Fruit fly (Drosophila melanogaster) whole organism, embryonic: ENCODE data around the gene Or88a.

Source experiments
- Bdp1 ChIP-seq: fragments of 200-800 bp; sonication (Bioruptor generic); optimal IDR thresholded peaks from 3 replicates; lab custom pipeline; 2016; ENCODE audit warnings: missing biosample characterization, missing genetic modification characterization
- CG10959 ChIP-seq: fragments of 200-800 bp; sonication (Bioruptor generic); IDR thresholded peaks from 2 replicates; pipeline ENCODE4 v1.3.6; 2022; ENCODE audit warnings: missing biosample characterization, missing genetic modification characterization
- CG12155 ChIP-seq: fragments of 200-800 bp; sonication (Bioruptor generic); optimal IDR thresholded peaks from 3 replicates; lab custom pipeline; 2016; ENCODE audit warnings: missing biosample characterization, missing genetic modification characterization
- CG1602 ChIP-seq: fragments of 200-800 bp; sonication (Bioruptor generic); optimal IDR thresholded peaks from 3 replicates; lab custom pipeline; 2016; ENCODE audit warnings: missing biosample characterization, missing genetic modification characterization
- CG17612 ChIP-seq: fragments of 200-800 bp; sonication (Bioruptor generic); IDR thresholded peaks from 2 replicates; pipeline ENCODE4 v1.3.6; 2022; ENCODE audit warnings: missing biosample characterization, missing genetic modification characterization
- CG17829 ChIP-seq: fragments of 200-800 bp; optimal IDR thresholded peaks from 2 replicates; lab custom pipeline; 2019; ENCODE audit warnings: missing biosample characterization, mild to moderate bottlenecking, missing genetic modification characterization, moderate library complexity
- CG18262 ChIP-seq: fragments of 200-800 bp; optimal IDR thresholded peaks from 3 replicates; lab custom pipeline; 2019; ENCODE audit warnings: missing biosample characterization, mild to moderate bottlenecking, missing genetic modification characterization, moderate library complexity
- CG2116 ChIP-seq: fragments of 200-800 bp; sonication (Bioruptor generic); optimal IDR thresholded peaks from 3 replicates; lab custom pipeline; 2018; ENCODE audit warnings: missing biosample characterization, mild to moderate bottlenecking, missing genetic modification characterization
- CG30020 ChIP-seq: fragments of 200-800 bp; optimal IDR thresholded peaks from 2 replicates; lab custom pipeline; 2019; ENCODE audit warnings: missing biosample characterization, mild to moderate bottlenecking, missing genetic modification characterization, moderate library complexity
- CG31365 ChIP-seq: fragments of 200-800 bp; sonication (Bioruptor generic); optimal IDR thresholded peaks from 2 replicates; lab custom pipeline; 2018; ENCODE audit warnings: missing biosample characterization, mild to moderate bottlenecking, missing genetic modification characterization
- CG3726 ChIP-seq: fragments of 200-800 bp; sonication (Bioruptor generic); IDR thresholded peaks from 3 replicates; pipeline ENCODE4, ENCODE4 v1.3.6; 2022; ENCODE audit warnings: missing biosample characterization, missing genetic modification characterization
- CG4404 ChIP-seq: fragments of 200-800 bp; sonication (Bioruptor generic); IDR thresholded peaks from 2 replicates; pipeline ENCODE4 v1.3.6; 2022; ENCODE audit warnings: missing biosample characterization, missing genetic modification characterization
- CG6254 ChIP-seq: fragments of 200-800 bp; sonication (Bioruptor generic); optimal IDR thresholded peaks from 3 replicates; lab custom pipeline; 2017; ENCODE audit warnings: mild to moderate bottlenecking, missing biosample characterization, missing genetic modification reagents, missing genetic modification characterization
- CG8924 ChIP-seq: fragments of 200-800 bp; optimal IDR thresholded peaks from 3 replicates; lab custom pipeline; 2019; ENCODE audit warnings: missing biosample characterization, mild to moderate bottlenecking, missing genetic modification characterization, moderate library complexity
- CkIIα-i1 ChIP-seq: fragments of 200-800 bp; sonication (Bioruptor generic); IDR thresholded peaks from 2 replicates; pipeline ENCODE4 v1.3.6; 2022; ENCODE audit warnings: missing biosample characterization, missing genetic modification characterization
- D19A ChIP-seq: fragments of 200-800 bp; optimal IDR thresholded peaks from 3 replicates; lab custom pipeline; 2019; ENCODE audit warnings: missing biosample characterization, mild to moderate bottlenecking, missing genetic modification characterization, moderate library complexity
- Drgx ChIP-seq: fragments of 200-800 bp; sonication (Bioruptor generic); IDR thresholded peaks from 2 replicates; pipeline ENCODE4 v1.3.6; 2022; ENCODE audit warnings: missing biosample characterization, missing genetic modification characterization
- E2f1 ChIP-seq: fragments of 200-800 bp; sonication (Bioruptor generic); IDR thresholded peaks from 2 replicates; pipeline ENCODE4 v1.3.6; 2022; ENCODE audit warnings: missing biosample characterization, missing genetic modification characterization
- GATAe ChIP-seq: fragments of 200-800 bp; sonication (Bioruptor generic); conservative IDR thresholded peaks from 2 replicates; pipeline ENCODE4 v1.3.6; 2022; ENCODE audit warnings: missing biosample characterization, missing genetic modification characterization
- HmgZ ChIP-seq: fragments of 200-800 bp; sonication (Bioruptor generic); optimal IDR thresholded peaks from 2 replicates; lab custom pipeline; 2018; ENCODE audit warnings: missing biosample characterization, mild to moderate bottlenecking, missing genetic modification characterization
- MESR4 ChIP-seq: fragments of 200-800 bp; sonication (Bioruptor generic); optimal IDR thresholded peaks from 2 replicates; lab custom pipeline; 2018; ENCODE audit warnings: missing biosample characterization, mild to moderate bottlenecking, missing genetic modification characterization, moderate library complexity
- Med ChIP-seq: fragments of 200-800 bp; sonication (Bioruptor generic); peaks from one replicate; lab custom pipeline; 2016; ENCODE audit warnings: missing biosample characterization, missing genetic modification characterization, mild to moderate bottlenecking, inconsistent platforms, moderate library complexity
- YL-1 ChIP-seq: fragments of 200-800 bp; sonication (Bioruptor generic); optimal IDR thresholded peaks from 3 replicates; lab custom pipeline; 2017; ENCODE audit warnings: missing biosample characterization, mild to moderate bottlenecking, missing genetic modification characterization
- ab ChIP-seq: fragments of 200-800 bp; sonication (Bioruptor generic); optimal IDR thresholded peaks from 2 replicates; lab custom pipeline; 2016; ENCODE audit warnings: missing biosample characterization, missing genetic modification characterization
- cad ChIP-seq: fragments of >200 bp; optimal IDR thresholded peaks from 2 replicates; lab custom pipeline; 2017; ENCODE audit warnings: missing biosample characterization, missing genetic modification characterization
- crp ChIP-seq, 2 experiments: fragments of 200-800 bp; sonication (Bioruptor generic); optimal IDR thresholded peaks; 2 replicates in 1 of 2; 3 replicates in 1 of 2; lab custom pipeline; 2017; ENCODE audit warnings: missing biosample characterization in 2 of 2, missing genetic modification characterization in 2 of 2, mild to moderate bottlenecking in 1 of 2, moderate library complexity in 1 of 2
- danr ChIP-seq: fragments of 200-800 bp; sonication (Bioruptor generic); IDR thresholded peaks from 2 replicates; pipeline ENCODE4 v1.3.6; 2022; ENCODE audit warnings: missing biosample characterization, missing genetic modification characterization
- disco-r ChIP-seq: fragments of 200-800 bp; sonication (Bioruptor generic); optimal IDR thresholded peaks from 2 replicates; lab custom pipeline; 2016; ENCODE audit warnings: missing biosample characterization, missing genetic modification characterization
- dpn ChIP-seq, 2 experiments: fragments of 200-800 bp; sonication (Bioruptor generic); optimal IDR thresholded peaks; 3 replicates each; lab custom pipeline; 2016; ENCODE audit warnings: missing biosample characterization in 2 of 2, missing genetic modification characterization in 2 of 2
- gt ChIP-seq: fragments of 200-800 bp; sonication (Bioruptor generic); IDR thresholded peaks from 2 replicates; pipeline ENCODE4 v1.3.6; 2022; ENCODE audit warnings: missing biosample characterization, missing genetic modification characterization
- hb ChIP-seq: fragments of 200-800 bp; sonication (Bioruptor generic); IDR thresholded peaks from 3 replicates; pipeline ENCODE4 v1.3.6; 2022; ENCODE audit warnings: missing biosample characterization, missing genetic modification characterization; ENCODE audit not compliant: partially characterized antibody
- lov ChIP-seq, 2 experiments: fragments of 200-800 bp in 1 of 2; fragments of >200 bp in 1 of 2; sonication (Bioruptor generic) in 1 of 2; IDR thresholded peaks in 1 of 2; optimal IDR thresholded peaks in 1 of 2; 2 replicates in 1 of 2; 3 replicates in 1 of 2; pipeline versions ENCODE4 v1.3.6 to Lab custom; 2017 to 2022; ENCODE audit warnings: missing biosample characterization in 1 of 2, missing genetic modification characterization in 1 of 2
- maf-S ChIP-seq: fragments of 200-800 bp; sonication (Bioruptor generic); optimal IDR thresholded peaks from 2 replicates; lab custom pipeline; 2016; ENCODE audit warnings: missing biosample characterization, missing genetic modification characterization
- mirr ChIP-seq: fragments of 200-800 bp; sonication (Bioruptor generic); optimal IDR thresholded peaks from 3 replicates; lab custom pipeline; 2018; ENCODE audit warnings: missing biosample characterization, mild to moderate bottlenecking, missing genetic modification characterization
- nau ChIP-seq: fragments of 200-800 bp; sonication (Bioruptor generic); optimal IDR thresholded peaks from 3 replicates; lab custom pipeline; 2017; ENCODE audit warnings: missing biosample characterization, mild to moderate bottlenecking, missing genetic modification characterization, missing genetic modification reagents
- nerfin-1 ChIP-seq: fragments of 200-800 bp; sonication (Bioruptor generic); optimal IDR thresholded peaks from 3 replicates; lab custom pipeline; 2019; ENCODE audit warnings: missing biosample characterization, mild to moderate bottlenecking, missing genetic modification characterization, moderate library complexity
- pum ChIP-seq: fragments of 200-800 bp; sonication (Bioruptor generic); optimal IDR thresholded peaks from 2 replicates; lab custom pipeline; 2016; ENCODE audit warnings: missing biosample characterization, missing genetic modification characterization
- ranshi ChIP-seq: fragments of 200-800 bp; sonication (Bioruptor generic); IDR thresholded peaks from 2 replicates; pipeline ENCODE4 v1.3.6; 2022; ENCODE audit warnings: missing biosample characterization, missing genetic modification characterization
- rib ChIP-seq: fragments of 200-800 bp; sonication (Bioruptor generic); IDR thresholded peaks from 2 replicates; pipeline ENCODE4 v1.3.6; 2022; ENCODE audit warnings: missing biosample characterization, missing genetic modification characterization
- ro ChIP-seq: fragments of 200-800 bp; sonication (Bioruptor generic); IDR thresholded peaks from 2 replicates; pipeline ENCODE4 v1.3.6; 2022; ENCODE audit warnings: missing biosample characterization, missing genetic modification characterization
- row ChIP-seq: fragments of 200-800 bp; sonication (Bioruptor generic); IDR thresholded peaks from 3 replicates; pipeline ENCODE4 v1.3.6; 2022; ENCODE audit warnings: missing biosample characterization, missing genetic modification characterization
- run ChIP-seq: fragments of 200-800 bp; sonication (Bioruptor generic); optimal IDR thresholded peaks from 3 replicates; lab custom pipeline; 2018; ENCODE audit warnings: missing biosample characterization, mild to moderate bottlenecking, missing genetic modification characterization
- sc ChIP-seq, 3 experiments: fragments of >200 bp in 2 of 3; fragments of 200-800 bp in 1 of 3; sonication (Bioruptor generic) in 1 of 3; optimal IDR thresholded peaks; 2 replicates in 2 of 3; 3 replicates in 1 of 3; lab custom pipeline; 2017; ENCODE audit warnings: mild to moderate bottlenecking in 1 of 3, missing biosample characterization in 1 of 3, missing genetic modification characterization in 1 of 3, missing genetic modification reagents in 1 of 3
- sisA ChIP-seq: fragments of 200-800 bp; sonication (Bioruptor generic); IDR thresholded peaks from 2 replicates; pipeline ENCODE4 v1.3.6; 2022; ENCODE audit warnings: missing biosample characterization, missing genetic modification characterization
- slbo ChIP-seq: fragments of 200-800 bp; sonication (Bioruptor generic); IDR thresholded peaks from 2 replicates; pipeline ENCODE4 v1.3.6; 2022; ENCODE audit warnings: missing biosample characterization, missing genetic modification characterization
- ssp ChIP-seq: fragments of 200-800 bp; sonication (Bioruptor generic); IDR thresholded peaks from 2 replicates; pipeline ENCODE4 v1.3.6; 2022; ENCODE audit warnings: missing biosample characterization, missing genetic modification characterization
- tgo ChIP-seq: fragments of 200-800 bp; sonication (Bioruptor generic); IDR thresholded peaks from 3 replicates; pipeline ENCODE4 v1.3.6; 2022; ENCODE audit warnings: missing biosample characterization, missing genetic modification characterization
- trem ChIP-seq: fragments of 200-800 bp; optimal IDR thresholded peaks from 3 replicates; lab custom pipeline; 2019; ENCODE audit warnings: missing biosample characterization, mild to moderate bottlenecking, missing genetic modification characterization, moderate library complexity
- zf30C ChIP-seq: fragments of 200-800 bp; sonication (Bioruptor generic); optimal IDR thresholded peaks from 3 replicates; lab custom pipeline; 2018; ENCODE audit warnings: missing biosample characterization, mild to moderate bottlenecking, missing genetic modification characterization

Or88a gene

dm6 chr3R:14125479-14126121, 16.4 kb downstream of the Or88a start, which contains the start of the genes 140up and Polr2B (continued):
- TF ChIP-seq sc (optimal IDR thresholded peaks at IDR 0.05; lab: Kevin White, UChicago) = no peak
- TF ChIP-seq sc (GFP tag; optimal IDR thresholded peaks at IDR 0.05; lab: Kevin White, UChicago) = peak; percentile 88
- peak; percentile 96 for TF ChIP-seq Med (GFP tag; lab: Kevin White, UChicago)
- peak; percentile 96 for TF ChIP-seq CG17829
- peak; percentile 78 for TF ChIP-seq CG10959 (GFP tag; lab: Robert Waterston, UW)
- peak; percentile 57; the same call in 1 of the 2 replicates for TF ChIP-seq CkIIα-i1 (GFP tag; lab: Robert Waterston, UW)
- peak; percentile 89 for TF ChIP-seq CG17612 (GFP tag; lab: Robert Waterston, UW)
- TF ChIP-seq CG6254 = peak; percentile 76
- TF ChIP-seq CG18262 (tag; lab: Kevin White, UChicago) = peak; percentile 92
- peak; percentile 67; the same call in 2 of the 3 replicates for TF ChIP-seq CG3726 (GFP tag; lab: Robert Waterston, UW)
- peak; percentile 95 for TF ChIP-seq tgo
- peak; percentile 88 for TF ChIP-seq YL-1
- TF ChIP-seq ssp (GFP tag; lab: Robert Waterston, UW) = peak; percentile 89
- TF ChIP-seq mirr (GFP tag; lab: Kevin White, UChicago) = peak; percentile 47
- peak; percentile 76 for TF ChIP-seq nau (GFP tag; lab: Kevin White, UChicago)
- peak; percentile 84 for TF ChIP-seq danr
- TF ChIP-seq CG12155 = peak; percentile 94
- peak; percentile 93 for TF ChIP-seq E2f1 (GFP tag; lab: Robert Waterston, UW)
- peak; percentile 1 for TF ChIP-seq zf30C
- peak; percentile 95 for TF ChIP-seq ranshi
- peak; percentile 1 for TF ChIP-seq disco-r (GFP tag; lab: Kevin White, UChicago)
- peak; percentile 78 for TF ChIP-seq Bdp1
- TF ChIP-seq CG1602 (GFP tag; lab: Kevin White, UChicago) = peak; percentile 94
- peak; percentile 93 for TF ChIP-seq sisA
- TF ChIP-seq CG2116 (GFP tag; lab: Kevin White, UChicago) = peak; percentile 76
- TF ChIP-seq ro (GFP tag; lab: Robert Waterston, UW) = peak; percentile 57; the same call in 1 of the 2 replicates
- TF ChIP-seq Drgx = peak; percentile 83
- peak; percentile 75 for TF ChIP-seq maf-S
- peak; percentile 91 for TF ChIP-seq CG4404 (GFP tag; lab: Robert Waterston, UW)
- TF ChIP-seq trem (tag; lab: Kevin White, UChicago) = peak; percentile 94
- TF ChIP-seq D19A = peak; percentile 85
- TF ChIP-seq CG31365 (tag; lab: Kevin White, UChicago) = no peak
- TF ChIP-seq GATAe = peak; percentile 83
- TF ChIP-seq rib (GFP tag; lab: Robert Waterston, UW) = peak; percentile 92
- TF ChIP-seq crp (GFP tag; optimal IDR thresholded peaks at IDR 0.05; lab: Kevin White, UChicago) = peak; percentile 52 to 91
- peak; percentile 81 for TF ChIP-seq CG30020 (tag; lab: Kevin White, UChicago)
- TF ChIP-seq cad (GFP tag; lab: Kevin White, UChicago) = no peak
- TF ChIP-seq gt (GFP tag; lab: Robert Waterston, UW) = peak; percentile 78
- peak; percentile 62 for TF ChIP-seq ab
- peak; percentile 63 for TF ChIP-seq run (tag; lab: Kevin White, UChicago)
- peak; percentile 94 for TF ChIP-seq CG8924 (tag; lab: Kevin White, UChicago)
- TF ChIP-seq row (GFP tag; lab: Robert Waterston, UW) = peak; percentile 98
- TF ChIP-seq hb = no peak
- TF ChIP-seq MESR4 (GFP tag; lab: Kevin White, UChicago) = peak; percentile 91
- peak; percentile 83 for TF ChIP-seq pum (GFP tag; lab: Kevin White, UChicago)
- peak; percentile 97 for TF ChIP-seq slbo (GFP tag; lab: Robert Waterston, UW)
- TF ChIP-seq HmgZ (tag; lab: Kevin White, UChicago) = peak; percentile 93
- peak; percentile 83 to 95 for TF ChIP-seq dpn (GFP tag; optimal IDR thresholded peaks at IDR 0.05; lab: Kevin White, UChicago)
- TF ChIP-seq nerfin-1 (tag; lab: Kevin White, UChicago) = peak; percentile 90
- no peak for TF ChIP-seq lov (optimal IDR thresholded peaks at IDR 0.05; lab: Kevin White, UChicago)
- TF ChIP-seq lov (GFP tag; IDR thresholded peaks at IDR 0.05; lab: Robert Waterston, UW) = peak; percentile 78; the same call in 1 of the 3 replicates
